Worm (Caenorhabditis elegans) whole organism, late embryonic: ENCODE data around the gene ztf-8.

ENCODE experiments used
- K02D7.2 ChIP-seq: sonication (generic microtip); optimal IDR thresholded peaks from 2 replicates; lab custom pipeline; 2017; ENCODE audit warnings: mild to moderate bottlenecking, missing genetic modification characterization, missing compliant biosample characterization
- T23F11.4 ChIP-seq: fragments of 200-800 bp; sonication (Bioruptor generic); optimal IDR thresholded peaks from 2 replicates; lab custom pipeline; 2018; ENCODE audit warnings: mild to moderate bottlenecking, missing genetic modification characterization, missing compliant biosample characterization
- Y22D7AL.16 ChIP-seq: sonication (generic microtip); optimal IDR thresholded peaks from 2 replicates; lab custom pipeline; 2016; ENCODE audit warnings: missing genetic modification characterization, missing compliant biosample characterization
- ama-1 ChIP-seq: fragments of 150-350 bp; optimal IDR thresholded peaks from 2 replicates; lab custom pipeline; 2014
- ceh-34 ChIP-seq: sonication (generic microtip); optimal IDR thresholded peaks from 2 replicates; lab custom pipeline; 2016; ENCODE audit warnings: mild to moderate bottlenecking, missing genetic modification characterization, missing compliant biosample characterization
- ceh-48 ChIP-seq: sonication (generic microtip); optimal IDR thresholded peaks from 2 replicates; lab custom pipeline; 2016; ENCODE audit warnings: missing genetic modification characterization, inconsistent platforms, missing compliant biosample characterization
- ceh-9 ChIP-seq: sonication (generic microtip); optimal IDR thresholded peaks from 2 replicates; lab custom pipeline; 2016; ENCODE audit warnings: mild to moderate bottlenecking, missing genetic modification characterization, inconsistent platforms, missing compliant biosample characterization
- ets-4 ChIP-seq: sonication (generic microtip); optimal IDR thresholded peaks from 2 replicates; lab custom pipeline; 2016; ENCODE audit warnings: missing genetic modification characterization, missing compliant biosample characterization
- fax-1 ChIP-seq: sonication (generic microtip); optimal IDR thresholded peaks from 2 replicates; lab custom pipeline; 2016; ENCODE audit warnings: missing genotype, missing genetic modification characterization, missing compliant biosample characterization
- nfya-1 ChIP-seq: sonication (generic microtip); optimal IDR thresholded peaks from 2 replicates; lab custom pipeline; 2017; ENCODE audit warnings: missing genetic modification characterization, mild to moderate bottlenecking, missing compliant biosample characterization, antibody characterized with exemption, moderate library complexity
- npax-4 ChIP-seq: sonication (generic microtip); optimal IDR thresholded peaks from 2 replicates; lab custom pipeline; 2016; ENCODE audit warnings: missing genetic modification characterization, missing compliant biosample characterization
- pros-1 ChIP-seq: fragments of 150-350 bp; optimal IDR thresholded peaks from 2 replicates; lab custom pipeline; 2014; ENCODE audit warnings: missing biosample characterization, missing genetic modification reagents, missing genetic modification characterization
- rnt-1 ChIP-seq: sonication (generic microtip); optimal IDR thresholded peaks from 2 replicates; lab custom pipeline; 2016; ENCODE audit warnings: missing genetic modification characterization, missing compliant biosample characterization

ce11 chrIII:5318610-5319009 is 45.3 kb upstream of the ztf-8 start:
- TF ChIP-seq rnt-1 = no peak
- TF ChIP-seq pros-1 (tag; lab: Kevin White, UChicago) = no peak
- TF ChIP-seq fax-1 (tag; lab: Kevin White, UChicago) = no peak
- no peak for TF ChIP-seq ets-4
- no peak for TF ChIP-seq ceh-34 (tag; lab: Kevin White, UChicago)
- no peak for TF ChIP-seq nfya-1 (tag; lab: Kevin White, UChicago)
- no peak for TF ChIP-seq K02D7.2 (tag; lab: Kevin White, UChicago)
- TF ChIP-seq npax-4 (tag; lab: Kevin White, UChicago) = no peak
- no peak for TF ChIP-seq T23F11.4 (GFP tag; lab: Kevin White, UChicago)
- TF ChIP-seq ama-1 (lab: Kevin White, UChicago) = no peak
- TF ChIP-seq ceh-48 (tag; lab: Kevin White, UChicago) = no peak
- no peak for TF ChIP-seq ceh-9 (tag; lab: Kevin White, UChicago)
- no peak for TF ChIP-seq Y22D7AL.16 (tag; lab: Kevin White, UChicago)
